Worm (Caenorhabditis elegans): ENCODE data around the gene cal-5.
A peak's percentile ranks its signal among the peaks of the same experiment; 100 is the strongest.

Gene cal-5

ce11 chrX:5111894-5112293, 34.1 kb upstream of the cal-5 start:
- no peak for TF ChIP-seq egl-27 (tag; optimal IDR thresholded peaks at IDR 0.05)
- TF ChIP-seq nhr-12 (tag; optimal IDR thresholded peaks at IDR 0.05): no peak
- TF ChIP-seq R02D3.7 (tag; optimal IDR thresholded peaks at IDR 0.05): no peak
- no peak for TF ChIP-seq ztf-1 (GFP tag; conservative IDR thresholded peaks at IDR 0.05)
- TF ChIP-seq blmp-1 (tag; optimal IDR thresholded peaks at IDR 0.05; ENCODE audit: insufficient read depth): no peak
- no peak for TF ChIP-seq nhr-77 (tag; optimal IDR thresholded peaks at IDR 0.05)
- TF ChIP-seq nhr-21 (tag; optimal IDR thresholded peaks at IDR 0.05): no peak
- no peak for TF ChIP-seq unc-55 (GFP tag; optimal IDR thresholded peaks at IDR 0.05)
- no peak for TF ChIP-seq nhr-25 (tag; optimal IDR thresholded peaks at IDR 0.05)
- no peak for TF ChIP-seq C34F6.9 (tag; optimal IDR thresholded peaks at IDR 0.05)
- TF ChIP-seq lin-13 (GFP tag; optimal IDR thresholded peaks at IDR 0.05): no peak
- TF ChIP-seq peb-1 (tag; optimal IDR thresholded peaks at IDR 0.05): no peak
- TF ChIP-seq elt-1 (tag; optimal IDR thresholded peaks at IDR 0.05): no peak

ce11 chrX:5109130-5109529, 31.4 kb upstream of the cal-5 start, which contains the start of gene C42D8.1:
C42D8.1 (plus strand) TSS chrX:5109506.
- TF ChIP-seq crh-2 (tag; optimal IDR thresholded peaks at IDR 0.05) (peak; percentile 18), ceh-82 (tag; optimal IDR thresholded peaks at IDR 0.05) (no peak), sem-4 (tag; optimal IDR thresholded peaks at IDR 0.05) (no peak), blmp-1 (tag; optimal IDR thresholded peaks at IDR 0.05; ENCODE audit: insufficient read depth) (no peak), peb-1 (tag; optimal IDR thresholded peaks at IDR 0.05) (no peak), fos-1 (tag; optimal IDR thresholded peaks at IDR 0.05) (peak; percentile 83), ama-1 (optimal IDR thresholded peaks at IDR 0.05) (no peak), ztf-1 (GFP tag; conservative IDR thresholded peaks at IDR 0.05) (no peak), unc-39 (tag; optimal IDR thresholded peaks at IDR 0.05) (no peak), unc-55 (GFP tag; optimal IDR thresholded peaks at IDR 0.05) (no peak), unc-62 (GFP tag; optimal IDR thresholded peaks at IDR 0.05) (no peak), sma-9 (GFP tag; optimal IDR thresholded peaks at IDR 0.05) (peak; percentile 22), sma-9 (tag; optimal IDR thresholded peaks at IDR 0.05) (no peak)

- TF ChIP-seq dmd-4 (tag; optimal IDR thresholded peaks at IDR 0.05) (no peak), F13H6.1 (tag; optimal IDR thresholded peaks at IDR 0.05) (no peak), nhr-77 (tag; optimal IDR thresholded peaks at IDR 0.05) (no peak), nhr-6 (tag; optimal IDR thresholded peaks at IDR 0.05) (no peak), R02D3.7 (tag; optimal IDR thresholded peaks at IDR 0.05) (no peak), aly-2 (tag; optimal IDR thresholded peaks at IDR 0.05) (no peak), ceh-82 (tag; optimal IDR thresholded peaks at IDR 0.05) (no peak), fos-1 (tag; optimal IDR thresholded peaks at IDR 0.05) (no peak)
Measured at ce11 chrX:5106942-5107341, 29.2 kb upstream of the cal-5 start, which contains the start of gene C42D8.9. C42D8.9 (minus strand) TSS chrX:5107042.

- TF ChIP-seq blmp-1 (tag; optimal IDR thresholded peaks at IDR 0.05; ENCODE audit: insufficient read depth) (no peak), nhr-12 (tag; optimal IDR thresholded peaks at IDR 0.05) (no peak), nhr-21 (tag; optimal IDR thresholded peaks at IDR 0.05) (no peak), unc-62 (GFP tag; optimal IDR thresholded peaks at IDR 0.05) (no peak), gmeb-1 (tag; optimal IDR thresholded peaks at IDR 0.05) (no peak), sem-4 (tag; optimal IDR thresholded peaks at IDR 0.05) (no peak), elt-3 (tag; optimal IDR thresholded peaks at IDR 0.05) (no peak), nhr-6 (tag; optimal IDR thresholded peaks at IDR 0.05) (no peak), nhr-129 (tag; optimal IDR thresholded peaks at IDR 0.05) (no peak), ceh-16 (tag; optimal IDR thresholded peaks at IDR 0.05) (no peak), skn-1 (tag; optimal IDR thresholded peaks at IDR 0.05) (no peak), elt-1 (tag; optimal IDR thresholded peaks at IDR 0.05) (no peak), zag-1 (tag; optimal IDR thresholded peaks at IDR 0.05) (no peak), ceh-82 (tag; optimal IDR thresholded peaks at IDR 0.05) (no peak)
Measured at ce11 chrX:5106187-5106694, 28.5 kb upstream of the cal-5 start.

- no peak for TF ChIP-seq snpc-4 (tag; optimal IDR thresholded peaks at IDR 0.05)
Measured at ce11 chrX:5105703-5106102, 27.9 kb upstream of the cal-5 start.

- TF ChIP-seq ceh-82 (tag; optimal IDR thresholded peaks at IDR 0.05) (no peak), lin-11 (tag; optimal IDR thresholded peaks at IDR 0.05) (no peak), gmeb-1 (tag; optimal IDR thresholded peaks at IDR 0.05) (no peak), unc-55 (GFP tag; optimal IDR thresholded peaks at IDR 0.05) (no peak), nhr-10 (tag; optimal IDR thresholded peaks at IDR 0.05) (no peak), nhr-21 (tag; optimal IDR thresholded peaks at IDR 0.05) (no peak), dmd-4 (tag; optimal IDR thresholded peaks at IDR 0.05) (no peak), ceh-16 (tag; optimal IDR thresholded peaks at IDR 0.05) (no peak), C34F6.9 (tag; optimal IDR thresholded peaks at IDR 0.05) (no peak), F13H6.1 (tag; optimal IDR thresholded peaks at IDR 0.05) (no peak), alr-1 (tag; optimal IDR thresholded peaks at IDR 0.05) (no peak), lin-13 (GFP tag; optimal IDR thresholded peaks at IDR 0.05) (no peak)
Measured at ce11 chrX:5103422-5103821, 25.7 kb upstream of the cal-5 start.
